Fruit fly (Drosophila melanogaster) whole organism, prepupa: ENCODE data around the gene Nct.

Source experiments
- CG6854 ChIP-seq: fragments of 200-800 bp; sonication (Bioruptor generic); optimal IDR thresholded peaks from 2 replicates; lab custom pipeline; 2017; ENCODE audit warnings: missing biosample characterization, mild to moderate bottlenecking, missing genetic modification characterization
- CG8319 ChIP-seq: fragments of 200-800 bp; sonication (Bioruptor generic); optimal IDR thresholded peaks from 3 replicates; lab custom pipeline; 2016; ENCODE audit warnings: missing biosample characterization, missing genetic modification characterization
- Eip75B ChIP-seq: fragments of 200-800 bp; sonication (Bioruptor generic); optimal IDR thresholded peaks from 3 replicates; lab custom pipeline; 2016; ENCODE audit warnings: missing biosample characterization, missing genetic modification characterization
- Hr39 ChIP-seq: fragments of 200-800 bp; sonication (Bioruptor generic); optimal IDR thresholded peaks from 2 replicates; lab custom pipeline; 2016; ENCODE audit warnings: missing biosample characterization, missing genetic modification characterization
- Hr4 ChIP-seq: fragments of 200-800 bp; sonication (Bioruptor generic); optimal IDR thresholded peaks from 3 replicates; lab custom pipeline; 2016; ENCODE audit warnings: missing biosample characterization, missing genetic modification characterization
- OdsH ChIP-seq: fragments of 200-800 bp; sonication (Bioruptor generic); optimal IDR thresholded peaks from 3 replicates; lab custom pipeline; 2016; ENCODE audit warnings: missing biosample characterization, missing genetic modification characterization
- Sox102F ChIP-seq: fragments of 200-800 bp; sonication (Bioruptor generic); optimal IDR thresholded peaks from 2 replicates; lab custom pipeline; 2016; ENCODE audit warnings: missing biosample characterization, mild to moderate bottlenecking, missing genetic modification characterization
- Sox15 ChIP-seq: fragments of 200-800 bp; sonication (Bioruptor generic); optimal IDR thresholded peaks from 3 replicates; lab custom pipeline; 2016; ENCODE audit warnings: missing biosample characterization, missing genetic modification characterization
- achi ChIP-seq: fragments of 200-800 bp; sonication (Bioruptor generic); optimal IDR thresholded peaks from 3 replicates; lab custom pipeline; 2016; ENCODE audit warnings: missing biosample characterization, missing genetic modification characterization
- dac ChIP-seq: fragments of 200-800 bp; sonication (Bioruptor generic); optimal IDR thresholded peaks from 2 replicates; lab custom pipeline; 2017; ENCODE audit warnings: missing biosample characterization, mild to moderate bottlenecking, missing genetic modification characterization
- fd59A ChIP-seq: fragments of 200-800 bp; sonication (Bioruptor generic); optimal IDR thresholded peaks from 2 replicates; lab custom pipeline; 2017; ENCODE audit warnings: missing biosample characterization, mild to moderate bottlenecking, missing genetic modification characterization, missing genetic modification reagents

DNA sequence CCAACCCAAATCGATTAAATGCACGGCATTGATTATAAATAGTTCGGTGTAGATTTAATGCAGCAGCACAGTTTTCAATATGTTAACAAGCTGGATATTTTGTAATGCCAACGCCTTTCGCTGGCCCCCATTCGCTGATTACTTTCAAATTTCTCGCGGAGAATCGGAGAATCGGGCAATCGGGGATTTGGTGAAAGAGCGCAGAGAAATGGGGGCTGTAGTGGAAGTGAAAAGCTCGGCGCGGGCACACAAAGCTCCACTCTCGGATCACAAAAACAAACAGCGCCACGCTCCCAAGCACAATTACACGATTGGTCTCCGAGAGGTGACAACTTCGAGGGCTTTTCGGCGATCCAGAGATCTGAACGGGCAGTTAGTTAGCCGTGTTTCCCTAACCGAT, 9.8 kb upstream of the Nct start, which contains the start of gene Esp:
- TF ChIP-seq Hr4 (no peak), achi (GFP tag; lab: Kevin White, UChicago) (no peak), dac (GFP tag; lab: Kevin White, UChicago) (no peak), CG8319 (GFP tag; lab: Kevin White, UChicago) (no peak), Hr39 (GFP tag; lab: Kevin White, UChicago) (no peak), Sox15 (no peak), OdsH (GFP tag; lab: Kevin White, UChicago) (no peak), Sox102F (GFP tag; lab: Kevin White, UChicago) (no peak), CG6854 (GFP tag; lab: Kevin White, UChicago) (no peak), fd59A (GFP tag; lab: Kevin White, UChicago) (no peak), Eip75B (GFP tag; lab: Kevin White, UChicago) (no peak)
